Worm (Caenorhabditis elegans) whole organism, midembryonic: Measurements from ENCODE around the gene myo-6.

Source experiments
- cog-1 ChIP-seq: sonication (generic microtip); optimal IDR thresholded peaks from 2 replicates; lab custom pipeline; 2016; ENCODE audit warnings: missing genetic modification characterization, missing compliant biosample characterization
- flt-1 ChIP-seq: fragments of 200-800 bp; sonication (Bioruptor generic); IDR thresholded peaks from 2 replicates; pipeline ENCODE4 v1.3.6; 2022; ENCODE audit warnings: missing genetic modification characterization, missing compliant biosample characterization
- klf-2 ChIP-seq: fragments of 200-800 bp; sonication (Bioruptor generic); conservative IDR thresholded peaks from 2 replicates; pipeline ENCODE4 v1.3.6; 2022; ENCODE audit warnings: missing genetic modification reagents, missing genetic modification characterization, missing compliant biosample characterization
- med-1 ChIP-seq: sonication (generic microtip); optimal IDR thresholded peaks from 2 replicates; lab custom pipeline; 2017; ENCODE audit warnings: missing genetic modification characterization, mild to moderate bottlenecking, missing compliant biosample characterization, antibody characterized with exemption, missing genetic modification reagents; ENCODE audit not compliant: insufficient read depth
- ref-1 ChIP-seq: fragments of 200-800 bp; sonication (Bioruptor generic); conservative IDR thresholded peaks from 2 replicates; pipeline ENCODE4 v1.3.6; 2022; ENCODE audit warnings: missing genetic modification reagents, missing genetic modification characterization, missing compliant biosample characterization
- tab-1 ChIP-seq: fragments of 200-800 bp; sonication (Bioruptor generic); IDR thresholded peaks from 2 replicates; pipeline ENCODE4 v1.3.6; 2022; ENCODE audit warnings: missing genetic modification characterization, missing compliant biosample characterization
- ztf-23 ChIP-seq: fragments of 200-800 bp; sonication (Bioruptor generic); IDR thresholded peaks from 2 replicates; pipeline ENCODE4 v1.3.6; 2022; ENCODE audit warnings: missing genetic modification reagents, missing genetic modification characterization, missing compliant biosample characterization
- ztf-29 ChIP-seq: fragments of 200-800 bp; sonication (Bioruptor generic); IDR thresholded peaks from 2 replicates; pipeline ENCODE4 v1.3.6; 2022; ENCODE audit warnings: missing genetic modification reagents, missing genetic modification characterization, missing compliant biosample characterization

DNA sequence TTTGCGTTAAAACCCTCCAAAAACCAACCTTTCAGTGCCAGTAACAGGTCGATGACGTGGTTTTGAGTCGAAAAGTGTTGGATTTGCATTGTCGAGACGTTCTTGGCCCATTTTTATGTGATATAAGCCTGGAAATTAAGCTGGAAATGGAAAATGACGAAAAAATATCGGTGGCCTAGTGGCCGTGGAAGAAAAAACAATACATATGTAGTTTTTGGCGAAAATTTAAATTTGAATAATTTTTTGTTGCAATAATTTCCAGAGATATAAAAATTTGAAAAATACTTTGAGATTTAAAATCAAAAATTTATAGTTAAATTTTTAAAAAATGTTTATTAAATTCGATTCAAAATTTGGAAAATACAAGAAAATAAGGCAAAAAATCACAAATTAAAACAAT is 29.8 kb downstream of the myo-6 start, which contains the start of gene ciao-2B:
- TF ChIP-seq ztf-23 (no peak), tab-1 (GFP tag; lab: Robert Waterston, UW) (no peak), ref-1 (GFP tag; lab: Robert Waterston, UW) (no peak), flt-1 (GFP tag; lab: Robert Waterston, UW) (no peak), cog-1 (tag; lab: Kevin White, UChicago) (no peak), ztf-29 (GFP tag; lab: Robert Waterston, UW) (no peak), med-1 (GFP tag; lab: Kevin White, UChicago) (no peak), klf-2 (no peak)
